Fruit fly (Drosophila melanogaster): ENCODE measurements around the gene Roc1a.

The Roc1a gene

DNA sequence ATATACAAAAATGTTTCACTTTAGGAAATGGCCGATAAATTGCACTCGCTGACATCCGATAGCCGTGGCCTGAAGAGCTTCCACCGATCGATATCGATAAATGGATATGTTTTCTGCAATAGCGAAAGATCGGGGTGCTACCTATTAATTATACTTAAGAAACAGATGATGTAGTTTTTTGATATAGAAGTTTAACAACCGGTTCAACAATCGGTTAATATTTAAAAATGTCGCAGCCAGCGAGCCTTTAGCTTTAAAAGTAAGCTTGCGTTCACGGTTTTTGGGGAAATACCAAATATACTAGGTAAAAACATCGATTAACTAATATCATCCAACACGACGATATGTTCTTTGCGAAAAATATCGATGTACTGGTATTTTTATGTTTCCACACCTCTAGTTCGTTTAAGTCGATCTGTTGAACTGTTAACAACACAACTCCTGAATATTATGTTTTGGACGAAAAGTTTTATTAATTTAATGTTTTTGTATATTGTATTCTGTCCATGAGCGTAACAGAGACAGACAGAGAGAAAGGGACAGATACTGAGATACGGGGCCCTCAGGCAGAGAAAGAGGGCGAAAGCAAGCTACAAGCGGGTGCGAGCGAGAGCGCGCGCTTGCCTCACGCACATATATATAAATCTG lies 11.5 kb upstream of the Roc1a start, which contains the start of gene Dredd (continued):
- peak; percentile 2 for TF ChIP-seq CG2120 (GFP tag; optimal IDR thresholded peaks at IDR 0.05)
- no peak for TF ChIP-seq tup (GFP tag; optimal IDR thresholded peaks at IDR 0.05)
- TF ChIP-seq Nf-YB (GFP tag; optimal IDR thresholded peaks at IDR 0.05): no peak
- no peak for TF ChIP-seq wdn (GFP tag; IDR thresholded peaks at IDR 0.05)
- no peak for TF ChIP-seq D19A (tag; optimal IDR thresholded peaks at IDR 0.05)
- no peak for TF ChIP-seq CG10565 (GFP tag; optimal IDR thresholded peaks at IDR 0.05)
- no peak for TF ChIP-seq ash1 (GFP tag; optimal IDR thresholded peaks at IDR 0.05)
- TF ChIP-seq CG18764 (GFP tag; optimal IDR thresholded peaks at IDR 0.05): no peak
- no peak for TF ChIP-seq jumu (GFP tag; optimal IDR thresholded peaks at IDR 0.05)
- TF ChIP-seq Meics (GFP tag; optimal IDR thresholded peaks at IDR 0.05): no peak
- TF ChIP-seq Lpt (GFP tag; optimal IDR thresholded peaks at IDR 0.05): no peak
- TF ChIP-seq CG11398 (GFP tag; optimal IDR thresholded peaks at IDR 0.05): no peak
- no peak for TF ChIP-seq gem (tag; optimal IDR thresholded peaks at IDR 0.05)
- TF ChIP-seq CG12104 (GFP tag; optimal IDR thresholded peaks at IDR 0.05): no peak
- peak; percentile 73 for TF ChIP-seq ato (GFP tag; IDR thresholded peaks at IDR 0.05; ENCODE audit: partially characterized antibody)
- peak; percentile 25 for TF ChIP-seq CG17385 (GFP tag; optimal IDR thresholded peaks at IDR 0.05)
- TF ChIP-seq CG42726 (GFP tag; IDR thresholded peaks at IDR 0.05; ENCODE audit: partially characterized antibody): peak; percentile 82; the same call in 1 of the 2 replicates
- peak; percentile 91 for TF ChIP-seq CG16813 (GFP tag; IDR thresholded peaks at IDR 0.05; ENCODE audit: partially characterized antibody)
- TF ChIP-seq Lim3 (GFP tag; IDR thresholded peaks at IDR 0.05): no peak
- peak; percentile 39 for TF ChIP-seq Dp (GFP tag; optimal IDR thresholded peaks at IDR 0.05)
- no peak for TF ChIP-seq cad (GFP tag; optimal IDR thresholded peaks at IDR 0.05)
- TF ChIP-seq ranshi (GFP tag; IDR thresholded peaks at IDR 0.05): no peak
- TF ChIP-seq CG10267 (tag; optimal IDR thresholded peaks at IDR 0.05): peak; percentile 54
- TF ChIP-seq CG9876 (GFP tag; optimal IDR thresholded peaks at IDR 0.05): no peak
- TF ChIP-seq CG2202 (tag; optimal IDR thresholded peaks at IDR 0.05): no peak
- TF ChIP-seq Sry-β (GFP tag; optimal IDR thresholded peaks at IDR 0.05): no peak
- no peak for TF ChIP-seq pros (GFP tag; optimal IDR thresholded peaks at IDR 0.05)
- TF ChIP-seq Vsx1 (GFP tag; optimal IDR thresholded peaks at IDR 0.05): no peak
- TF ChIP-seq aop (GFP tag; IDR thresholded peaks at IDR 0.05): no peak
- no peak for TF ChIP-seq Ptx1 (GFP tag; IDR thresholded peaks at IDR 0.05)
- TF ChIP-seq NfI (GFP tag; optimal IDR thresholded peaks at IDR 0.05): no peak
- TF ChIP-seq fd102C (GFP tag; optimal IDR thresholded peaks at IDR 0.05): no peak
- TF ChIP-seq fd64A (GFP tag; optimal IDR thresholded peaks at IDR 0.05): no peak
- peak; percentile 76 for TF ChIP-seq CG12659 (GFP tag; optimal IDR thresholded peaks at IDR 0.05)
- peak; percentile 67 for TF ChIP-seq CG14710 (tag; optimal IDR thresholded peaks at IDR 0.05)
- TF ChIP-seq sqz (GFP tag; optimal IDR thresholded peaks at IDR 0.05): peak; percentile 51
- TF ChIP-seq CG15601 (tag; optimal IDR thresholded peaks at IDR 0.05): no peak
- TF ChIP-seq Gug (GFP tag; IDR thresholded peaks at IDR 0.05): no peak
- no peak for TF ChIP-seq Hmx (GFP tag; optimal IDR thresholded peaks at IDR 0.05)
- TF ChIP-seq Sry-δ (GFP tag; optimal IDR thresholded peaks at IDR 0.05): peak; percentile 93
- no peak for TF ChIP-seq zfh2 (GFP tag; optimal IDR thresholded peaks at IDR 0.05)
- no peak for TF ChIP-seq ems (GFP tag; optimal IDR thresholded peaks at IDR 0.05)
- peak; percentile 47; the same call in 1 of the 2 replicates for TF ChIP-seq rib (GFP tag; IDR thresholded peaks at IDR 0.05)
- TF ChIP-seq CG6791 (GFP tag; IDR thresholded peaks at IDR 0.05; ENCODE audit: partially characterized antibody): peak; percentile 89; the same call in 1 of the 3 replicates
- TF ChIP-seq danr (GFP tag; IDR thresholded peaks at IDR 0.05): no peak
- TF ChIP-seq ro (GFP tag; IDR thresholded peaks at IDR 0.05): no peak
- no peak for TF ChIP-seq jigr1 (GFP tag; IDR thresholded peaks at IDR 0.05)
- TF ChIP-seq CG6765 (GFP tag; optimal IDR thresholded peaks at IDR 0.05): no peak
- TF ChIP-seq CTCF (GFP tag; optimal IDR thresholded peaks at IDR 0.05): no peak
- TF ChIP-seq Bdp1 (GFP tag; optimal IDR thresholded peaks at IDR 0.05): no peak
- no peak for TF ChIP-seq Camta (GFP tag; optimal IDR thresholded peaks at IDR 0.05)
